Worm (Caenorhabditis elegans): ENCODE results near the gene irld-55.

irld-55 gene

DNA sequence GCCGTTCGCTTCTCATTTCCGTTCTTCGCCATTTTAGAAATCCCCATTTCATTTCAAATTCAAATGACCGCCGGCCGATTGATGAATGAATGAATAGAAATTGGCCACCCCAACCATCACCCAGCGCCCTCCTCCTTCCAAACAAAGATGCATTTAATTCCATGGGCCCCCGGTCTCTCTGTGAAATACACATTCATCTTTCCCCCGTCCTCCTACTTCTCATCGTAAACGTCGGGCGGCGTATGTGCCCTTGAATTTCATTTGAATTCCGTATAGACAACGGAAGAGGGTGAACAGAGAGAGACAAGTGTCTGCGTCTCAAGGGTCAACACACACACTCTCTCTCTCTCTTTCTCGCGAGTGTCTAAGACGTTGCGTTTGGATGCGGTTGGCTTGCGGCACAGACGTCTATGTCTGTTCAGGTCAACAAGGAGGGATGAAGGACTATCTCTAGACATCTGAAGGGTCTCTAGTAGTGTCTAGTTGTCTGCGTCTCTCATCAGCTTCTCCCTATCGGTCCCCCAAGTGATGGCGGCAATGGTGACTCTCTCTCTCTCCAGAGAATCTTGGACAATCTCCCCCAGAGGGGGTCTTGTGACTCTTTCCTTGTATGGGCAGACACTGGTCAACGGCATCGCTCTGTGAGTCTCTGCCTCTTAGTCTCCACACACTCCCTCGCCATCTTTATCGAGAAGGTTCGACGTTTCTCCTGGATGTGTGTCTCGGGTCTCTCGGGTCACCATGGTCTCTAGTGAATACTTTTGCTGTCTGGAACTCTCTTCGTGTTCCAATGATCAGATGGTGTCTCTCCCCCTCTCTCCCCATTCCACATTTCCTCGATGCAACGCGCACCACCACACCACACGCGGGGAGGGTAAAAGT lies 12.9 kb downstream of the irld-55 start (continued):
- TF ChIP-seq hmg-20 (GFP tag; IDR thresholded peaks at IDR 0.05) (no peak), Y53G8AR.9 (GFP tag; conservative IDR thresholded peaks at IDR 0.05) (no peak), Y56A3A.18 (GFP tag; IDR thresholded peaks at IDR 0.05) (no peak), Y95B8A.8 (GFP tag; IDR thresholded peaks at IDR 0.05) (no peak), hsf-1 (GFP tag; IDR thresholded peaks at IDR 0.05) (peak; percentile 96), ztf-25 (GFP tag; IDR thresholded peaks at IDR 0.05) (no peak), lir-1 (GFP tag; conservative IDR thresholded peaks at IDR 0.05) (no peak), nfyb-1 (GFP tag; IDR thresholded peaks at IDR 0.05) (peak; percentile 89), dpff-1 (tag; optimal IDR thresholded peaks at IDR 0.05) (no peak), Y67H2A.10 (GFP tag; conservative IDR thresholded peaks at IDR 0.05) (no peak), pbrm-1 (GFP tag; IDR thresholded peaks at IDR 0.05) (0 out of 2 replicates have a peak, but pooled peaks have one; percentile 62), B0019.2 (GFP tag; conservative IDR thresholded peaks at IDR 0.05) (no peak), mcd-1 (GFP tag; IDR thresholded peaks at IDR 0.05) (peak; percentile 71), F49E8.2 (tag; optimal IDR thresholded peaks at IDR 0.05; ENCODE audit: insufficient read depth) (no peak), nhr-80 (tag; optimal IDR thresholded peaks at IDR 0.05) (no peak), him-1 (tag; optimal IDR thresholded peaks at IDR 0.05) (no peak), gei-17 (GFP tag; optimal IDR thresholded peaks at IDR 0.05) (peak; percentile 57), nhr-27 (tag; optimal IDR thresholded peaks at IDR 0.05) (no peak), ceh-27 (GFP tag; optimal IDR thresholded peaks at IDR 0.05) (peak; percentile 53), bed-2 (GFP tag; IDR thresholded peaks at IDR 0.05) (no peak), attf-6 (GFP tag; IDR thresholded peaks at IDR 0.05) (no peak), snpc-4 (GFP tag; optimal IDR thresholded peaks at IDR 0.05) (peak; percentile 47), snpc-4 (tag; optimal IDR thresholded peaks at IDR 0.05) (peak in 3 of 4 experiments; percentile 48 to 72 (median 61)), hlh-26 (GFP tag; conservative IDR thresholded peaks at IDR 0.05) (no peak), ceh-58 (GFP tag; IDR thresholded peaks at IDR 0.05) (no peak), let-526 (GFP tag; IDR thresholded peaks at IDR 0.05) (no peak), mel-28 (tag; optimal IDR thresholded peaks at IDR 0.05; ENCODE audit: borderline replicate concordance) (no peak), C06A6.2 (GFP tag; conservative IDR thresholded peaks at IDR 0.05) (peak; percentile 76), ceh-100 (GFP tag; IDR thresholded peaks at IDR 0.05) (peak; percentile 28; the same call in 1 of the 2 replicates), egl-44 (GFP tag; IDR thresholded peaks at IDR 0.05) (no peak), ztf-6 (GFP tag; IDR thresholded peaks at IDR 0.05) (no peak), rpc-1 (optimal IDR thresholded peaks at IDR 0.05) (peak; percentile 10), rpc-1 (tag; optimal IDR thresholded peaks at IDR 0.05) (no peak), attf-5 (GFP tag; optimal IDR thresholded peaks at IDR 0.05) (peak; percentile 69), efl-1 (GFP tag; optimal IDR thresholded peaks at IDR 0.05) (no peak), nhr-120 (GFP tag; IDR thresholded peaks at IDR 0.05) (no peak), hrde-1 (tag; optimal IDR thresholded peaks at IDR 0.05; ENCODE audit: borderline replicate concordance) (no peak), cebp-1 (GFP tag; IDR thresholded peaks at IDR 0.05) (no peak), cebp-1 (tag; optimal IDR thresholded peaks at IDR 0.05) (peak; percentile 66), C17E4.6 (GFP tag; IDR thresholded peaks at IDR 0.05) (no peak), lag-1 (GFP tag; IDR thresholded peaks at IDR 0.05) (no peak), mes-4 (tag; optimal IDR thresholded peaks at IDR 0.05) (no peak), nfya-1 (tag; optimal IDR thresholded peaks at IDR 0.05; ENCODE audit: borderline replicate concordance, insufficient read depth) (no peak), ztf-22 (GFP tag; optimal IDR thresholded peaks at IDR 0.05) (no peak), nhr-179 (tag; optimal IDR thresholded peaks at IDR 0.05) (no peak), bed-1 (GFP tag; IDR thresholded peaks at IDR 0.05) (0 out of 2 replicates have a peak, but pooled peaks have one; percentile 32), ets-4 (GFP tag; optimal IDR thresholded peaks at IDR 0.05) (no peak), T07F8.4 (tag; optimal IDR thresholded peaks at IDR 0.05) (no peak)
